Worm (Caenorhabditis elegans) whole organism, late embryonic: ENCODE data around the gene vglu-3.

Experiments
- C38D4.7 ChIP-seq: fragments of 200-800 bp; sonication (Bioruptor generic); optimal IDR thresholded peaks from 2 replicates; lab custom pipeline; 2018; ENCODE audit warnings: mild to moderate bottlenecking, missing genetic modification characterization, moderate library complexity, missing compliant biosample characterization
- F13H6.1 ChIP-seq: sonication (generic microtip); optimal IDR thresholded peaks from 2 replicates; lab custom pipeline; 2016; ENCODE audit warnings: missing genetic modification characterization, missing compliant biosample characterization
- K02D7.2 ChIP-seq: sonication (generic microtip); optimal IDR thresholded peaks from 2 replicates; lab custom pipeline; 2017; ENCODE audit warnings: mild to moderate bottlenecking, missing genetic modification characterization, missing compliant biosample characterization
- Y22D7AL.16 ChIP-seq: sonication (generic microtip); optimal IDR thresholded peaks from 2 replicates; lab custom pipeline; 2016; ENCODE audit warnings: missing genetic modification characterization, missing compliant biosample characterization
- ahr-1 ChIP-seq: sonication (generic microtip); optimal IDR thresholded peaks from 2 replicates; lab custom pipeline; 2016; ENCODE audit warnings: missing genetic modification characterization, missing compliant biosample characterization
- ama-1 ChIP-seq: fragments of 150-350 bp; optimal IDR thresholded peaks from 2 replicates; lab custom pipeline; 2014
- ceh-14 ChIP-seq: sonication (generic microtip); optimal IDR thresholded peaks from 2 replicates; lab custom pipeline; 2016; ENCODE audit warnings: missing genotype, missing genetic modification characterization, missing compliant biosample characterization
- ceh-30 ChIP-seq: fragments of 150-350 bp; optimal IDR thresholded peaks from 2 replicates; lab custom pipeline; 2014; ENCODE audit warnings: missing biosample characterization, missing genetic modification characterization
- ceh-31 ChIP-seq: sonication (generic microtip); optimal IDR thresholded peaks from 2 replicates; lab custom pipeline; 2016; ENCODE audit warnings: missing genetic modification characterization, missing compliant biosample characterization
- ceh-45 ChIP-seq: fragments of 200-800 bp; sonication (Bioruptor generic); IDR thresholded peaks from 2 replicates; pipeline ENCODE4 v1.3.6; 2022; ENCODE audit warnings: missing genetic modification reagents, missing genetic modification characterization, missing compliant biosample characterization
- ceh-48 ChIP-seq: sonication (generic microtip); optimal IDR thresholded peaks from 2 replicates; lab custom pipeline; 2016; ENCODE audit warnings: missing genetic modification characterization, inconsistent platforms, missing compliant biosample characterization
- ceh-9 ChIP-seq: sonication (generic microtip); optimal IDR thresholded peaks from 2 replicates; lab custom pipeline; 2016; ENCODE audit warnings: mild to moderate bottlenecking, missing genetic modification characterization, inconsistent platforms, missing compliant biosample characterization
- dve-1 ChIP-seq: sonication (generic microtip); optimal IDR thresholded peaks from 2 replicates; lab custom pipeline; 2017; ENCODE audit warnings: antibody characterized with exemption, mild to moderate bottlenecking, missing genetic modification characterization, missing compliant biosample characterization
- elt-4 ChIP-seq: sonication (generic microtip); optimal IDR thresholded peaks from 2 replicates; lab custom pipeline; 2016; ENCODE audit warnings: missing genetic modification characterization, missing compliant biosample characterization
- eyg-1 ChIP-seq: sonication (generic microtip); optimal IDR thresholded peaks from 2 replicates; lab custom pipeline; 2016; ENCODE audit warnings: missing genotype, missing genetic modification characterization, missing compliant biosample characterization
- fax-1 ChIP-seq: sonication (generic microtip); optimal IDR thresholded peaks from 2 replicates; lab custom pipeline; 2016; ENCODE audit warnings: missing genotype, missing genetic modification characterization, missing compliant biosample characterization
- fkh-10 ChIP-seq: fragments of 150-350 bp; optimal IDR thresholded peaks from 2 replicates; lab custom pipeline; 2014; ENCODE audit warnings: missing biosample characterization, missing genetic modification reagents, missing genetic modification characterization
- fkh-6 ChIP-seq: sonication (generic microtip); optimal IDR thresholded peaks from 2 replicates; lab custom pipeline; 2016; ENCODE audit warnings: missing genetic modification characterization, missing compliant biosample characterization
- hlh-15 ChIP-seq: sonication (generic microtip); optimal IDR thresholded peaks from 2 replicates; lab custom pipeline; 2016; ENCODE audit warnings: missing genetic modification characterization, missing compliant biosample characterization
- hlh-30 ChIP-seq: sonication (generic microtip); optimal IDR thresholded peaks from 2 replicates; lab custom pipeline; 2017; ENCODE audit warnings: antibody characterized with exemption, missing genetic modification characterization, missing compliant biosample characterization; ENCODE audit not compliant: insufficient read depth
- hlh-8 ChIP-seq: sonication (generic microtip); optimal IDR thresholded peaks from 2 replicates; lab custom pipeline; 2016; ENCODE audit warnings: missing genotype, missing genetic modification characterization, missing compliant biosample characterization
- lin-11 ChIP-seq: fragments of 200-800 bp; sonication (Bioruptor generic); optimal IDR thresholded peaks from 2 replicates; lab custom pipeline; 2018; ENCODE audit warnings: mild to moderate bottlenecking, missing genetic modification characterization, missing compliant biosample characterization
- madf-2 ChIP-seq: sonication (generic microtip); optimal IDR thresholded peaks from 2 replicates; lab custom pipeline; 2017; ENCODE audit warnings: missing genetic modification characterization, missing compliant biosample characterization
- mec-3 ChIP-seq: sonication (generic microtip); optimal IDR thresholded peaks from 2 replicates; lab custom pipeline; 2016; ENCODE audit warnings: borderline replicate concordance, missing genetic modification characterization, missing compliant biosample characterization
- nhr-11 ChIP-seq: fragments of 150-350 bp; optimal IDR thresholded peaks from 2 replicates; lab custom pipeline; 2014; ENCODE audit warnings: missing biosample characterization, missing genetic modification characterization
- nhr-232 ChIP-seq: sonication (generic microtip); optimal IDR thresholded peaks from 2 replicates; lab custom pipeline; 2016; ENCODE audit warnings: missing genetic modification characterization, missing compliant biosample characterization
- odd-2 ChIP-seq: sonication (generic microtip); optimal IDR thresholded peaks from 2 replicates; lab custom pipeline; 2017; ENCODE audit warnings: antibody characterized with exemption, mild to moderate bottlenecking, missing genetic modification characterization, missing compliant biosample characterization
- pag-3 ChIP-seq: sonication (generic microtip); optimal IDR thresholded peaks from 2 replicates; lab custom pipeline; 2016; ENCODE audit warnings: missing compliant biosample characterization, missing genetic modification characterization, borderline replicate concordance
- pqm-1 ChIP-seq: sonication (generic microtip); optimal IDR thresholded peaks from 2 replicates; lab custom pipeline; 2016; ENCODE audit warnings: missing genetic modification characterization, missing compliant biosample characterization
- pros-1 ChIP-seq: fragments of 150-350 bp; optimal IDR thresholded peaks from 2 replicates; lab custom pipeline; 2014; ENCODE audit warnings: missing biosample characterization, missing genetic modification reagents, missing genetic modification characterization
- ref-2 ChIP-seq: sonication (generic microtip); optimal IDR thresholded peaks from 2 replicates; lab custom pipeline; 2016; ENCODE audit warnings: missing genetic modification characterization, missing compliant biosample characterization
- sox-4 ChIP-seq: sonication (generic microtip); optimal IDR thresholded peaks from 2 replicates; lab custom pipeline; 2017; ENCODE audit warnings: mild to moderate bottlenecking, missing genetic modification characterization, inconsistent platforms, missing compliant biosample characterization
- tbx-2 ChIP-seq: sonication (generic microtip); optimal IDR thresholded peaks from 2 replicates; lab custom pipeline; 2016; ENCODE audit warnings: missing genetic modification characterization, missing compliant biosample characterization
- tbx-7 ChIP-seq: sonication (generic microtip); optimal IDR thresholded peaks from 2 replicates; lab custom pipeline; 2016; ENCODE audit warnings: missing genotype, missing genetic modification characterization, missing compliant biosample characterization
- unc-3 ChIP-seq, 2 experiments: fragments of 200-800 bp in 1 of 2; sonication (Bioruptor generic) in 1 of 2; sonication (generic microtip) in 1 of 2; conservative IDR thresholded peaks in 1 of 2; optimal IDR thresholded peaks in 1 of 2; 2 replicates each; pipeline versions ENCODE4 v1.3.6 to Lab custom; 2016 to 2022; ENCODE audit warnings: missing compliant biosample characterization in 2 of 2, missing genetic modification characterization in 2 of 2, missing genetic modification reagents in 1 of 2
- unc-55 ChIP-seq: sonication (generic microtip); optimal IDR thresholded peaks from 2 replicates; lab custom pipeline; 2017; ENCODE audit warnings: missing biosample characterization, missing genetic modification reagents, missing genetic modification characterization
- unc-86 ChIP-seq: sonication (generic microtip); optimal IDR thresholded peaks from 2 replicates; lab custom pipeline; 2016; ENCODE audit warnings: missing genetic modification characterization, missing compliant biosample characterization
- ztf-16 ChIP-seq: sonication (generic microtip); optimal IDR thresholded peaks from 2 replicates; lab custom pipeline; 2017; ENCODE audit warnings: missing genetic modification characterization, missing compliant biosample characterization

Gene vglu-3

ce11 chrIII:10341758-10342157 is 41.6 kb downstream of the vglu-3 start, which contains the start of gene tbx-9:
tbx-9 (minus strand) TSS chrIII:10341858.
- no peak for TF ChIP-seq tbx-2 (tag; lab: Kevin White, UChicago)
- TF ChIP-seq unc-86 (tag; lab: Kevin White, UChicago): no peak
- no peak for TF ChIP-seq nhr-232 (tag; lab: Kevin White, UChicago)
- no peak for TF ChIP-seq unc-55 (GFP tag; lab: Kevin White, UChicago)
- no peak for TF ChIP-seq pag-3 (tag; lab: Kevin White, UChicago)
- TF ChIP-seq unc-3 (GFP tag; conservative IDR thresholded peaks at IDR 0.05; lab: Robert Waterston, UW): no peak
- TF ChIP-seq unc-3 (tag; optimal IDR thresholded peaks at IDR 0.05; lab: Kevin White, UChicago): no peak
- TF ChIP-seq ceh-14: no peak
- no peak for TF ChIP-seq madf-2 (tag; lab: Kevin White, UChicago)
- no peak for TF ChIP-seq pros-1 (tag; lab: Kevin White, UChicago)
- no peak for TF ChIP-seq ztf-16
- no peak for TF ChIP-seq ama-1 (lab: Kevin White, UChicago)
- no peak for TF ChIP-seq F13H6.1 (tag; lab: Kevin White, UChicago)
- no peak for TF ChIP-seq eyg-1 (tag; lab: Kevin White, UChicago)
- TF ChIP-seq pqm-1 (tag; lab: Kevin White, UChicago): no peak
- no peak for TF ChIP-seq tbx-7
- TF ChIP-seq Y22D7AL.16 (tag; lab: Kevin White, UChicago): no peak
- TF ChIP-seq elt-4 (tag; lab: Kevin White, UChicago): no peak
- no peak for TF ChIP-seq mec-3 (tag; lab: Kevin White, UChicago)
- TF ChIP-seq K02D7.2: no peak

ce11 chrIII:10344762-10345161 is 44.6 kb downstream of the vglu-3 start:
- TF ChIP-seq Y22D7AL.16 (tag; lab: Kevin White, UChicago): no peak
- TF ChIP-seq madf-2 (tag; lab: Kevin White, UChicago): no peak
- TF ChIP-seq unc-86 (tag; lab: Kevin White, UChicago): no peak
- no peak for TF ChIP-seq ceh-45
- TF ChIP-seq odd-2 (tag; lab: Kevin White, UChicago): no peak
- no peak for TF ChIP-seq ceh-30 (tag; lab: Kevin White, UChicago)
- TF ChIP-seq hlh-30 (tag; lab: Kevin White, UChicago): no peak
- no peak for TF ChIP-seq K02D7.2
- TF ChIP-seq dve-1: no peak

- TF ChIP-seq fkh-6 (tag; lab: Kevin White, UChicago): no peak
- no peak for TF ChIP-seq hlh-8 (tag; lab: Kevin White, UChicago)
- TF ChIP-seq fax-1 (tag; lab: Kevin White, UChicago): no peak
- no peak for TF ChIP-seq lin-11 (tag; lab: Kevin White, UChicago)
- no peak for TF ChIP-seq sox-4 (tag; lab: Kevin White, UChicago)
- TF ChIP-seq C38D4.7 (GFP tag; lab: Kevin White, UChicago): no peak
- TF ChIP-seq nhr-11 (tag; lab: Kevin White, UChicago): no peak
- no peak for TF ChIP-seq ceh-48 (tag; lab: Kevin White, UChicago)
- no peak for TF ChIP-seq fkh-10
- TF ChIP-seq ceh-9: no peak
- no peak for TF ChIP-seq ahr-1 (tag; lab: Kevin White, UChicago)
- no peak for TF ChIP-seq hlh-15 (tag; lab: Kevin White, UChicago)
- TF ChIP-seq ceh-30 (tag; lab: Kevin White, UChicago): no peak
- TF ChIP-seq ceh-31 (tag; lab: Kevin White, UChicago): no peak
- TF ChIP-seq ref-2 (tag; lab: Kevin White, UChicago): no peak
- TF ChIP-seq, all 69 proteins: peak for 0
Measured at ce11 chrIII:10347049-10347448, 46.9 kb downstream of the vglu-3 start, which contains the start of gene tbx-8. tbx-8 (plus strand) TSS chrIII:10347349.
